Worm (Caenorhabditis elegans) whole organism, L4/young adult: Measurements from ENCODE around the gene K07E3.4.

Experiments
- W03F9.2 ChIP-seq: fragments of 150-350 bp; optimal IDR thresholded peaks from 2 replicates; lab custom pipeline; 2014; ENCODE audit warnings: missing biosample characterization, missing genetic modification characterization
- dao-5 ChIP-seq: sonication (generic microtip); optimal IDR thresholded peaks from 2 replicates; lab custom pipeline; 2016; ENCODE audit warnings: missing genotype, missing genetic modification characterization, moderate library complexity, missing compliant biosample characterization
- him-1 ChIP-seq: sonication (generic microtip); optimal IDR thresholded peaks from 2 replicates; lab custom pipeline; 2016; ENCODE audit warnings: missing genotype, missing genetic modification reagents, missing genetic modification characterization, missing compliant biosample characterization

DNA sequence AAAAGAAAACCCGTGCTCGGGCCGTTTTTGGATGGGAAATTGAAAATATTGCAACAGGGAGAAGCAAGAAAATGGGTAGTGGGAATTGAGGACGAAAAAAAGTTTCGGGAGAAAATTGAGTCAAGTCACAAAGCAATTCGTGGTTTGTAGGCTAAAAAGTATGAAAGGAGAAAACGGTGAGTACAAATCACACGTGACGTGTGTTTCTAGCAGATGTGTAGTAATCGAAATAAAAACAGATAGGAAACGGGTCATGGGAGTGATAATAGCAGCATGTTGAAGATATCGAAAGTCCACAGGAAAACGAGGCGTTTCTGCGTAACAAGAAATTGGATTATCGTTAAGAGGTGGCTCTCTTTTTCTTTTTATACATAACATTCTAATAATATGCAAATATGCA lies 6.1 kb upstream of the K07E3.4 start:
- TF ChIP-seq him-1 = no peak
- no peak for TF ChIP-seq dao-5 (tag; lab: Kevin White, UChicago)
- TF ChIP-seq W03F9.2 = no peak
